Fruit fly (Drosophila melanogaster) whole organism: ENCODE data around the gene CG43293.
"Not testable (repeated sequence)": the region's sequence is repeated elsewhere in the genome, so short reads cannot be mapped to it uniquely, and the experiment has no call there.

ENCODE experiments used
- CG8478 ChIP-seq: fragments of >200 bp; optimal IDR thresholded peaks from 2 replicates; lab custom pipeline; 2018; ENCODE audit warnings: inconsistent platforms
- Dll ChIP-seq: fragments of >200 bp; optimal IDR thresholded peaks from 2 replicates; lab custom pipeline; 2017
- EcR ChIP-seq, 2 experiments: fragments of >200 bp; optimal IDR thresholded peaks; 2 replicates each; lab custom pipeline; 2017; ENCODE audit warnings: missing biosample characterization in 2 of 2, missing genetic modification characterization in 2 of 2, missing genetic modification reagents in 2 of 2
- pan ChIP-seq: fragments of >200 bp; optimal IDR thresholded peaks from 2 replicates; lab custom pipeline; 2017
- psq ChIP-seq: fragments of >200 bp; optimal IDR thresholded peaks from 2 replicates; lab custom pipeline; 2017
- usp ChIP-seq: fragments of >200 bp; optimal IDR thresholded peaks from 2 replicates; lab custom pipeline; 2017; ENCODE audit warnings: missing biosample characterization, missing genetic modification characterization, mixed read lengths

DNA sequence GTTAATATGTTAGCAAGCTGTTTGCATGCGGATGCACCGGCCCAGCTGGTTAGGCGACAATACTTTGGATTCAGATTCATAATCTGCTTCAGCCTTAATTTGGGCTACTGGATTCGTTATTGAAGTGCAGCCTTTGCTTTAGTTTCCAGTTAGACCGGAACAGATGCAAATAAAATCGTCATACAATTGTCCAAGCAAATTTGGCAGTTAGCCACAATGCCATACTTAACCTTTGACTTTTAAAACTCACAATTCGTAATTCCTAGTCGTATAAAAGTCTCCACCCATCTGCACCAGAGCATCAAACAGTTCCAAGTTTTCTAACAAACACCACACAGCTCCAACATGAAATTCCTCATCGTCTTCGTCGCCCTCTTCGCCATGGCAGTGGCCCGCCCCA, 35.7 kb upstream of the CG43293 start, which contains the start of gene Lcp65Ab1:
- not testable (repeated sequence) for TF ChIP-seq usp; Dll; pan (lab: Kevin White, UChicago); CG8478 (lab: Kevin White, UChicago); EcR (GFP tag; optimal IDR thresholded peaks at IDR 0.05; lab: Kevin White, UChicago); psq (lab: Kevin White, UChicago)
